Worm (Caenorhabditis elegans): ENCODE results near the gene Y43F8B.25.

DNA sequence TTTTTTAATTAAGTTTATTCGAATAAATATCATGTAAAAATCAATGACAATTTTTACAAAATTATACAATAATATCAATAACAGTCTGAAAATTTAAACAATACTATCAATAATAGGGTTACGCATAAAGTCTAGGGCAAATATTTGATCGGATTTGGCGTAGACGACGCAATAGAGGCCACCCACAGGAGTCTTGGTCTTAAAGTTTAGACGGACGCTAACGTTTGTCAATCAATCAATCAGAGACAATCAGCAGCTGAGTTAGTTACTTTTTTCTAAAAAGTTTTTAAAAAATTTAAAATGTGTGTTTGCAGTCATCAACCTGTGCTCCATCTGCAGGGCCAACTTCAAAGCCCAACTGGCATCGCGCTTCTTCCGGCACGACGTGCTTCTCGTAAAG is 28.6 kb downstream of the Y43F8B.25 start, which contains the start of gene Y43F8B.29:
- TF ChIP-seq unc-39 (tag; optimal IDR thresholded peaks at IDR 0.05) (no peak), nhr-76 (tag; optimal IDR thresholded peaks at IDR 0.05) (no peak), sptf-1 (tag; optimal IDR thresholded peaks at IDR 0.05) (no peak), nhr-12 (tag; optimal IDR thresholded peaks at IDR 0.05) (no peak), lsy-2 (tag; optimal IDR thresholded peaks at IDR 0.05) (no peak)
